Worm (Caenorhabditis elegans) whole organism, early embryonic: ENCODE measurements around the gene fsn-1.

Source experiments
- B0310.2 ChIP-seq: sonication (generic microtip); optimal IDR thresholded peaks from 2 replicates; lab custom pipeline; 2016; ENCODE audit warnings: mild to moderate bottlenecking, missing genetic modification characterization, missing compliant biosample characterization
- ama-1 ChIP-seq: fragments of 150-350 bp; optimal IDR thresholded peaks from 2 replicates; lab custom pipeline; 2014
- ceh-13 ChIP-seq: fragments of 200-800 bp; sonication (Bioruptor generic); optimal IDR thresholded peaks from 2 replicates; lab custom pipeline; 2018; ENCODE audit warnings: mild to moderate bottlenecking, missing genetic modification characterization, missing compliant biosample characterization
- ets-7 ChIP-seq: sonication (generic microtip); optimal IDR thresholded peaks from 2 replicates; lab custom pipeline; 2016; ENCODE audit warnings: missing genotype, missing genetic modification characterization, missing compliant biosample characterization
- flt-1 ChIP-seq: fragments of 200-800 bp; sonication (Bioruptor generic); IDR thresholded peaks from 2 replicates; pipeline ENCODE4 v1.3.6; 2022; ENCODE audit warnings: missing genetic modification characterization, missing compliant biosample characterization
- hmbx-1 ChIP-seq: sonication (generic microtip); optimal IDR thresholded peaks from 2 replicates; lab custom pipeline; 2016; ENCODE audit warnings: mild to moderate bottlenecking, missing genetic modification characterization, missing compliant biosample characterization
- tbx-11 ChIP-seq: fragments of 200-800 bp; sonication (Bioruptor generic); IDR thresholded peaks from 2 replicates; pipeline ENCODE4 v1.3.6; 2022; ENCODE audit warnings: missing genetic modification characterization, missing compliant biosample characterization
- tbx-37 ChIP-seq: fragments of 200-800 bp; sonication (Bioruptor generic); conservative IDR thresholded peaks from 2 replicates; pipeline ENCODE4 v1.3.6; 2022; ENCODE audit warnings: missing genetic modification reagents, missing genetic modification characterization, missing compliant biosample characterization

- TF ChIP-seq ceh-13 (GFP tag; lab: Kevin White, UChicago) (no peak), ets-7 (no peak), tbx-37 (no peak), hmbx-1 (no peak), flt-1 (GFP tag; lab: Robert Waterston, UW) (no peak), ama-1 (no peak), tbx-11 (no peak), B0310.2 (no peak)
These were observed 30.1 kb downstream of the fsn-1 start for ce11 chrIII:4967236-4967635.
